Worm (Caenorhabditis elegans) whole organism, late embryonic: ENCODE measurements around the gene glo-1.

Experiments
- dmd-4 ChIP-seq: sonication (generic microtip); optimal IDR thresholded peaks from 2 replicates; lab custom pipeline; 2016; ENCODE audit warnings: borderline replicate concordance, missing genetic modification characterization, missing compliant biosample characterization
- nfya-1 ChIP-seq: sonication (generic microtip); optimal IDR thresholded peaks from 2 replicates; lab custom pipeline; 2017; ENCODE audit warnings: missing genetic modification characterization, mild to moderate bottlenecking, missing compliant biosample characterization, antibody characterized with exemption, moderate library complexity
- pha-4 ChIP-seq: fragments of 150-350 bp; optimal IDR thresholded peaks from 2 replicates; lab custom pipeline; 2018; ENCODE audit warnings: missing biosample characterization, missing genetic modification reagents, missing genetic modification characterization
- pqm-1 ChIP-seq: sonication (generic microtip); optimal IDR thresholded peaks from 2 replicates; lab custom pipeline; 2016; ENCODE audit warnings: missing genetic modification characterization, missing compliant biosample characterization
- rnt-1 ChIP-seq: sonication (generic microtip); optimal IDR thresholded peaks from 2 replicates; lab custom pipeline; 2016; ENCODE audit warnings: missing genetic modification characterization, missing compliant biosample characterization

ce11 chrX:9892323-9892722 lies 10.3 kb upstream of the glo-1 start, which contains the start of gene F21G4.1:
- TF ChIP-seq dmd-4 (no peak), pha-4 (tag; lab: Kevin White, UChicago) (no peak), pqm-1 (tag; lab: Kevin White, UChicago) (no peak), nfya-1 (tag; lab: Kevin White, UChicago) (no peak), rnt-1 (tag; lab: Kevin White, UChicago) (no peak)
